Worm (Caenorhabditis elegans) whole organism, L4/young adult: ENCODE results near the gene akt-1.

ENCODE experiments used
- W03F9.2 ChIP-seq: fragments of 150-350 bp; optimal IDR thresholded peaks from 2 replicates; lab custom pipeline; 2014; ENCODE audit warnings: missing biosample characterization, missing genetic modification characterization
- dao-5 ChIP-seq: sonication (generic microtip); optimal IDR thresholded peaks from 2 replicates; lab custom pipeline; 2016; ENCODE audit warnings: missing genotype, missing genetic modification characterization, moderate library complexity, missing compliant biosample characterization
- him-1 ChIP-seq: sonication (generic microtip); optimal IDR thresholded peaks from 2 replicates; lab custom pipeline; 2016; ENCODE audit warnings: missing genotype, missing genetic modification reagents, missing genetic modification characterization, missing compliant biosample characterization

- TF ChIP-seq him-1 (tag; lab: Kevin White, UChicago) (no peak), dao-5 (no peak), W03F9.2 (tag; lab: Kevin White, UChicago) (no peak)
These were observed 45.8 kb downstream of the akt-1 start, which contains the start of gene col-150 for ce11 chrV:10294549-10294948.
